Fruit fly (Drosophila melanogaster): ENCODE data around the gene CG3568.

DNA sequence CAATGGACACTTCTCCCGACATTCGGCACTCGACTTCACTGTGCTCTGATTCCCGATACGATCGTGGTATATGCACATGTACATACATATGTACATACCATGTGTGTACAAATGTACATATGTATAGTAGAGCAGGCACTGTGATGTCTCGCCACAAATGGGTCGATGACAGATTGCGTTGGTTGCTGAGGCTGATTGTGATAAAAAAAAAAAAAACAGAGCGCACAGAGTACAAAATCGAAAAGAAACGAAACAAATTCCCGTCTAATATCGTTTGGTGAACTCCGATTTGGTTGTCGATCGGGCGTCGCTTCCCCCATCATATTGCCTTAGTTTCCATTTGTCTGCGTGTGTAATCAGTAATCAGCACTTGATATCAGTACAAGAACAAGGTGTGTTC, 13.4 kb downstream of the CG3568 start:
- TF ChIP-seq CG6808 (GFP tag; optimal IDR thresholded peaks at IDR 0.05) (no peak), Blimp-1 (GFP tag; optimal IDR thresholded peaks at IDR 0.05) (no peak), Hr39 (GFP tag; optimal IDR thresholded peaks at IDR 0.05) (no peak), net (GFP tag; optimal IDR thresholded peaks at IDR 0.05) (no peak), CG6854 (GFP tag; optimal IDR thresholded peaks at IDR 0.05) (no peak)

All from whole organism, prepupa.